Fruit fly (Drosophila melanogaster): ENCODE results near the gene CG8679.

CG8679 gene

dm6 chr2L:21198633-21199264 is 19.6 kb downstream of the CG8679 start, which contains the start of gene Ret:
Gene Ret, minus strand, starts transcription at chr2L:21198762.
- TF ChIP-seq CG8478 (optimal IDR thresholded peaks at IDR 0.05) (no peak), CTCF (optimal IDR thresholded peaks at IDR 0.05) (no peak)

DNA sequence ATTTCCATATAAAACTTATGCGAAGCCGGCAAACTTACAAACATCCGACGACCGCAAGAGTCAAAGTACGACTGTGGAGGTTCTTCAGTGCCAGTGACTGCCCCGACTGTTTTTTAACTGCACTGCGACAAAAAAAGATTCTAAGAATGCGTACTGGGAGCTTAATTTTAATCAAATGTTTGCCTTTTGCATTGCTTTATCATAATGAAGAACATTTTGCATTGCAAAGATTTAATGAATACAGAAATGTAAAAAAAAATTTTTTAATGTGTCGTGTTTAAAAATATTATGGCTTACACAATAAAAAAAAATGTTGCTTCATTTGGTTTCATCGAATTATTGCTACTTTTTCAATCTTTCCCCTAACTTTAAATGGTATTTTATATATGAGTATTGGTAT is 21.2 kb downstream of the CG8679 start:
- no peak for TF ChIP-seq CTCF (optimal IDR thresholded peaks at IDR 0.05)
- TF ChIP-seq CG8478 (optimal IDR thresholded peaks at IDR 0.05), result no peak

dm6 chr2L:21196511-21196910 is 21.8 kb downstream of the CG8679 start:
- TF ChIP-seq CG8478 (optimal IDR thresholded peaks at IDR 0.05), result no peak
- no peak for TF ChIP-seq CTCF (optimal IDR thresholded peaks at IDR 0.05)

DNA sequence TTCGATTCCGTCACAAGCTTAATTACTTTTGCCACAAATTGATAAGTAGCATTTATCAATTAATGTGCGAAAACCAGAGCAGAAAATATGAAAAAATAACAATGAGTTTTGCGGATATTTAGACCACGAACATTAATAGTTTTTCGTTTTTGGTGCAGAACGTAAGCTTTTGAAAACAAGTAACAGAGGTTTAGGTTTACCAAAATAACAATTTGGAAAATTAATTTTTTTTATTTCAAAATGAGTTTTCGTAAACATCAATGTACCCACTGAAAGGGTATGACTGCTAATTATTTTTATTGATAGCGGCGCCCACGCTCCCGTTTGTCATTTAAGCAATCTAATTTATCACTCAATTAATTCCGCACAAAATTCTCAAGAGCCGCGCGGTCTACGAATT is 23.0 kb downstream of the CG8679 start:
- TF ChIP-seq CG8478 (optimal IDR thresholded peaks at IDR 0.05), result no peak

DNA sequence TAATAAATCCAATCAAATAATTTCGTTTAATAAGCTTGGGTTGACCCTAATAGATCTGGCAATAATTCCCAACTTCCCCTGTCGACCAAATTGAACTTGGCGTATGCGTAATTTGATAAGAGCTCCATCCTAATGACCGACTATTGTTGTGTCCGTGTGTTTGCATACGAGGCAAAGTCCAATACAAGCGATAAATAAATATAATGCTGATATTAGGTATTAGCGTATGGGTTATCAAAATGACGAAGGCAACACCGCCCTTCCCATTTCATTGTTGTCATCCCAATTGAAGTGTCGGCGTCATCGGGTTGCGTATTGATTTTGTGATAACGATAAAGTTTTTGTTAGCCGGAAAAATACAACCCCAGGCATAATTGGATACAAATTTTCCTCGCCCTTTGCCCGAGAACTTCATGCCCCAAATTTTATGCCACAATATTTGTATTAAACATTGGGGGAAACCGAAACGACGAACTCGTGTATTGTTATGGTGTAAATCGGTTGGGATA is 29.0 kb downstream of the CG8679 start:
- TF ChIP-seq CTCF (optimal IDR thresholded peaks at IDR 0.05), result no peak

DNA sequence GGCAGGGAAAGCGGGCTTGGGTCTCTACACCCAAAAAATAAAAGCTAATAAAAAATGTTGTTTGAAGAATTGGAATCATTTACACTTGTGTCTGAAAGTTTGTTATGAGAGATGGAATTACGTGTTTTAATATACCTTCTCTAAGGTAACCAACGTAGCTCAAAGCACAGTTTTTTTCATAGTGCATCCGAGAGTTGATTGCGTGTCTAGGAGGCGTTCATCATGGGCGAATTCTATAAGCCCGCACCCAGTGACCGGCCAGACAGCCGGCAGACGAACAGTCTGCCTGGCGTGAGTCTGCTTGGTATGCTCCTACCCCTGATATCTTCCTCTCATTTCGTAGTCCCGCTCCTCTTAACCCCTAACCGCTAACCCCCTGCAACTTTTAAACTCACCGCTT is 30.6 kb downstream of the CG8679 start:
- TF ChIP-seq CTCF (optimal IDR thresholded peaks at IDR 0.05) (no peak), CG8478 (optimal IDR thresholded peaks at IDR 0.05) (no peak)

dm6 chr2L:21179615-21180031 is 38.7 kb downstream of the CG8679 start, which contains the start of the genes bur and Mcm10:
Gene bur, minus strand, starts transcription at chr2L:21179683.
Gene Mcm10, plus strand, starts transcription at chr2L:21179933.
- TF ChIP-seq CTCF (optimal IDR thresholded peaks at IDR 0.05) (no peak), CG8478 (optimal IDR thresholded peaks at IDR 0.05) (no peak)

DNA sequence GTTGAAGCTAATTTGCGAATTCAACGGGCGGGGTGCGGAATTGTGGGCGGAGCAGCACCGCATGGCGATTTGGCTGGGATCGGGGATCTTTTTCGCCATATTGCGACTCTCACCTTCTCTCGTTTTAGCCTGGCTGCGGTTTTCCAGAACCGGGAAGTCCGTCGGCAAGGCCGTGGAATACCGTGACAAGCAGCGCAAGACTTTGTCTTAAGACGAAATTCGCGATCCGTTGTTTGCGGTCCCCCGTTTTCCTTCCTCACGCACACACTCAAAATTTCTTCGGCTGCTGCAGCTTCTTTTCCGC is 39.2 kb downstream of the CG8679 start:
- TF ChIP-seq CG8478 (optimal IDR thresholded peaks at IDR 0.05) (no peak), CTCF (optimal IDR thresholded peaks at IDR 0.05) (no peak)

DNA sequence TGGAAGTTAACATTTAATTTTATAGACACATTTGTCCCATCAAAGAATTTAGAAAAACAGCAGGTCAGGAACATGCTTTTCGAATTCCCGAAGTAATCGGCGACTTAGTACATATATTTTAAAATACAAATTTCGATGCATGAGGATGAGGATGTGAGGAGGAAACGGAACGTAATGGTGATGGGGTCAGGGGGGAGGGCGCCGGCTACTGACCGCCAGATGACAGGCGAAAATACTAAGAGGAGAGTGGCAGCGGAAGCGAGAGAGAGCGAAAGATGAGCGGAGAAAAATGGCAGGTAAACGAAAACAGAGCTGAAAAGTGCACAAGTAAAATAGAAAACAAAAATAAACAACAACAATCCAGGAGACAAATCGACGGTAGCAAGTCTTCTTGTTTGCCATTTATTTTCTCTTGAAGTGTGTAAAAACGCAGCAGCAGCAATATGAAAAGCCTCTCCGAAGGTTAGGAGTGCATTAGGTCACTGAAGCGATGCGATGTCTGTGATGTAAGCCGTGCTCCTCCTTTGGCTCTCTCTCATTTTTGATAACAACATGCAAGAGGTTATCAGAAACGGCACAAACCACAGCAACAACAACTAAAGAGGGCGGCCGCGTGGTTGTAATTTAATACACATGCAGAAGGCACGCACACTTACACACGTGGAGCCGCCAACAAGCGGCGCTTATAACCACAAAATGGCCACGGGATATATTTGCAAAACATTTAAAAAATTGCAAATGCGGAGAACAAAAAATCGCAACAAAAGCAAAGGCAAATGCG is 39.7 kb downstream of the CG8679 start:
- TF ChIP-seq CTCF (optimal IDR thresholded peaks at IDR 0.05), result no peak

DNA sequence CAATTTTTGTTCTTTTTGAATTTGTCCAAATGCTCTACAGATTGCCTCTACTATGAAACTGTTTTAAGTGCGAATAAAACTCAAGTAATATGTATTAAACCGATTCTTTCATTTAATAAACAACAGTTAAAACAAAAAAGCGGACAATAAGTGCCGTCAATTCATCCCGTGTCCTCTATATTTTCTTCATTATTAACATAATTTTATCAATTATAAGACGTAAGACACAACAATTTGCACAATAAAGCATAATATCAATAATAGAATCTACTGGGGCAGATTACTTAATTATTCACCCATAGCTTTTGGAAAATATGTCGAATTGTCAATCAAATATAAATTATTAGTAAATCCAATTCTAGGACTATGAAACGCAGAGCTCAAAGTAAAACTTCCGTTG is 45.4 kb downstream of the CG8679 start, which contains the start of gene CG31627:
CG31627 (plus strand) TSS at position 301 of the 400 bp plus-strand sequence.
- TF ChIP-seq CG8478 (optimal IDR thresholded peaks at IDR 0.05) (no peak), CTCF (optimal IDR thresholded peaks at IDR 0.05) (no peak)

DNA sequence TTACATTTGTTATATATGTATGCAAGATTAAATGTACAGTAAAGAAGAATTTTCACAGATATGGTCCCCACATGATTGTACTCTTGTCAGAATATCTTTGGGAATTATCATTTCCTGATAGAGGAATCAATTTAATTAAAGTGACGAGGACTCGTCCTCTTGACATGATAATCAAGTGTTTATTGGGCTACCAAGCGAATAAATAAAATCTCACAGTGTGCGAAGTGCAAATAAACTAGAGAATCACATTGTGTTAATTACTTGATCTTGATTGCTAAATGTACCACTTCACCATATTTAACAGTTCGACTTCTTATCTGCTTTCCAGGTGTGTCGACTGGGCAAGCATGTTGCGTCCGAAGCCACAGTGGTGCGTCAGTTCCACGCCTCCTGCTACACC is 48.5 kb downstream of the CG8679 start:
- TF ChIP-seq CG8478 (optimal IDR thresholded peaks at IDR 0.05) (no peak), CTCF (optimal IDR thresholded peaks at IDR 0.05) (no peak)

DNA sequence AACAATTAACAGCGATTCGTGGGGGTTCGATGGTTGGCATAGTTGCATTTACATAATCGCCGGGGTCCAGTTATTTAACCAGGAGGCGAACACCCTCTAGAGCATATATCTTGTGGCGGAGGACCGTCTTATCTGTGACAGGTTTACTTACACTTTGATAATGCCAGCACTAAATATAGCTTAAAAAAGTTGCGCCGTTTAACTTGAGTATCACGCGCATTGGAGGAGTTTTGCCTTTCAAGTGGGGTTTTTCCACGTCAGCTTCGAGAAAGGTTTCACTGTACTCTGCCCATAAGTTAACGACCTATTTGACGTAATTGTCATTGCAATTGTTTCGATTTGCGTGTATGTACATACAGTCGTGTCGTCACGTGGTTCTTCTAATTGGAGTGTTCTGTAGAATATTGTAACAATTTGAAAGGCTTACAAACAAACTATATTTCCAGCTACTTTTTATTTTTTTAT is 49.2 kb downstream of the CG8679 start:
- no peak for TF ChIP-seq CTCF (optimal IDR thresholded peaks at IDR 0.05)
- TF ChIP-seq CG8478 (optimal IDR thresholded peaks at IDR 0.05), result no peak

dm6 chr2L:21168295-21169159 is 49.8 kb downstream of the CG8679 start, which contains the start of the genes mAcon1, CG43345 and CG43346:
Gene mAcon1, plus strand, starts transcription at chr2L:21168570.
Gene CG43345, minus strand, starts transcription at chr2L:21168581.
Gene CG43346, minus strand, starts transcription at chr2L:21168581.
- no peak for TF ChIP-seq CG8478 (optimal IDR thresholded peaks at IDR 0.05)
- no peak for TF ChIP-seq CTCF (optimal IDR thresholded peaks at IDR 0.05)

dm6 chr2L:21166422-21166821 is 51.9 kb downstream of the CG8679 start:
- TF ChIP-seq CTCF (optimal IDR thresholded peaks at IDR 0.05) (no peak), CG8478 (optimal IDR thresholded peaks at IDR 0.05) (no peak)
